7 worm cellular contexts compared by ENCODE assay signal in the genomic region with DNA sequence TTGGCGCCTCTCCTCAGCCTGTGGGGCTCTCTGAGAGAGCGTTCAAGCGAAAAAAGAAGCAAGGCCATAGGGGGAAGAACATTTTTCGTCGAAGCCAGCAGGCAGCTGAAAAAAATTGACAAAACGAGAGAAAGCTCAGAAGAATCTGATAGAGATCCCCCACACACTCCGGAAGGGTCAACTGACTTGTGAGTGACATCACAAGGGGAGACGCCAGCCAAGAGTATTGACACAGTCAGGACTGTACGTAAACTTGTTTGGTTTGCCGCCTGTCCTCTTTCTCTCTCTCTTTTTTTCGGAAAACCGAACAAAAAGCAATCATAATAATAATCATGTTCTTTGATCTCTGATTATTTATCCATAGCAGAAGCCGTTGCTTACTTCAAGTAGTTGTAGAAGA.
TF ChIP-seq lines count a peak whose summit lies in the region.

No protein-coding gene starts in this region.

TF ChIP-seq in whole organism, L1 larva, 84 proteins besides CTCF, POLR2A, EP300 and RAD21 (continues in another document):
- TF ChIP-seq aly-2 (tag; optimal IDR thresholded peaks at IDR 0.05; lab: Kevin White, UChicago) (no peak), sptf-1 (tag; optimal IDR thresholded peaks at IDR 0.05; lab: Kevin White, UChicago) (no peak), mdl-1 (tag; optimal IDR thresholded peaks at IDR 0.05; lab: Kevin White, UChicago) (peak in 1 of 2 experiments; percentile 25), ceh-82 (tag; optimal IDR thresholded peaks at IDR 0.05; lab: Kevin White, UChicago) (no peak), efl-1 (optimal IDR thresholded peaks at IDR 0.05; lab: Kevin White, UChicago) (no peak), efl-1 (GFP tag; optimal IDR thresholded peaks at IDR 0.05 in 1 of 2; lab: Kevin White, UChicago) (peak in 1 of 2 experiments; percentile 42), efl-3 (GFP tag; optimal IDR thresholded peaks at IDR 0.05; lab: Kevin White, UChicago) (no peak), xbp-1 (tag; optimal IDR thresholded peaks at IDR 0.05; lab: Kevin White, UChicago) (no peak), mep-1 (tag; optimal IDR thresholded peaks at IDR 0.05; lab: Kevin White, UChicago) (no peak), nhr-77 (tag; optimal IDR thresholded peaks at IDR 0.05; lab: Kevin White, UChicago) (no peak), lin-13 (GFP tag; optimal IDR thresholded peaks at IDR 0.05; lab: Kevin White, UChicago) (no peak), elt-3 (tag; optimal IDR thresholded peaks at IDR 0.05; lab: Kevin White, UChicago) (peak in 1 of 6 experiments; percentile 1)

TF ChIP-seq in whole organism, L2 larva, 48 proteins besides CTCF, POLR2A, EP300 and RAD21:
- no peak for TF ChIP-seq zag-1 (tag; optimal IDR thresholded peaks at IDR 0.05; lab: Kevin White, UChicago)
- peak; percentile 66 for TF ChIP-seq nhr-129 (tag; optimal IDR thresholded peaks at IDR 0.05; lab: Kevin White, UChicago)
- peak; percentile 22 for TF ChIP-seq F13H6.1 (tag; optimal IDR thresholded peaks at IDR 0.05; lab: Kevin White, UChicago)
- TF ChIP-seq lsy-2 (tag; optimal IDR thresholded peaks at IDR 0.05; lab: Kevin White, UChicago), result peak in 1 of 2 experiments; percentile 24
TF ChIP-seq in whole organism, L2 larva: peak in this region for 3.

TF ChIP-seq in whole organism, L3 larva, 47 proteins besides CTCF, POLR2A, EP300 and RAD21:
- no peak for TF ChIP-seq tbx-2 (tag; optimal IDR thresholded peaks at IDR 0.05; lab: Kevin White, UChicago)
- TF ChIP-seq zag-1 (tag; optimal IDR thresholded peaks at IDR 0.05; lab: Kevin White, UChicago), result no peak
- TF ChIP-seq ama-1 (optimal IDR thresholded peaks at IDR 0.05; lab: Kevin White, UChicago), result peak; percentile 66
- no peak for TF ChIP-seq ceh-9 (tag; optimal IDR thresholded peaks at IDR 0.05; lab: Kevin White, UChicago)
- no peak for TF ChIP-seq sea-2 (GFP tag; optimal IDR thresholded peaks at IDR 0.05; lab: Kevin White, UChicago)
- TF ChIP-seq ceh-16 (tag; optimal IDR thresholded peaks at IDR 0.05; lab: Kevin White, UChicago), result no peak
- TF ChIP-seq nhr-43 (tag; optimal IDR thresholded peaks at IDR 0.05; lab: Kevin White, UChicago; ENCODE audit: poor library complexity, severe bottlenecking), result peak; percentile 8
- peak; percentile 31 for TF ChIP-seq fkh-10 (GFP tag; optimal IDR thresholded peaks at IDR 0.05; lab: Kevin White, UChicago)
- TF ChIP-seq nhr-25 (tag; optimal IDR thresholded peaks at IDR 0.05; lab: Kevin White, UChicago), result no peak
- no peak for TF ChIP-seq daf-12 (tag; optimal IDR thresholded peaks at IDR 0.05; lab: Kevin White, UChicago)
- peak; percentile 90 for TF ChIP-seq pha-4 (tag; optimal IDR thresholded peaks at IDR 0.05; lab: Kevin White, UChicago)
- no peak for TF ChIP-seq hmg-11 (tag; optimal IDR thresholded peaks at IDR 0.05; lab: Kevin White, UChicago)
- no peak for TF ChIP-seq ceh-82 (tag; optimal IDR thresholded peaks at IDR 0.05; lab: Kevin White, UChicago)

TF ChIP-seq in whole organism, L4 larva, 104 proteins besides CTCF, POLR2A, EP300 and RAD21 (continues in another document):
- no peak for TF ChIP-seq ceh-28 (tag; optimal IDR thresholded peaks at IDR 0.05; lab: Kevin White, UChicago)
- no peak for TF ChIP-seq mes-2 (tag; optimal IDR thresholded peaks at IDR 0.05; lab: Kevin White, UChicago; ENCODE audit: poor library complexity, severe bottlenecking)
- TF ChIP-seq nhr-237 (tag; optimal IDR thresholded peaks at IDR 0.05; lab: Kevin White, UChicago), result no peak
- TF ChIP-seq nhr-11 (tag; optimal IDR thresholded peaks at IDR 0.05; lab: Kevin White, UChicago), result no peak
- no peak for TF ChIP-seq R02D3.7 (tag; optimal IDR thresholded peaks at IDR 0.05; lab: Kevin White, UChicago)
- TF ChIP-seq Y105C5A.15 (GFP tag; IDR thresholded peaks at IDR 0.05; lab: Robert Waterston, UW), result no peak
- TF ChIP-seq ceh-20 (GFP tag; IDR thresholded peaks at IDR 0.05; lab: Robert Waterston, UW), result no peak
- no peak for TF ChIP-seq sdz-12 (GFP tag; optimal IDR thresholded peaks at IDR 0.05; lab: Kevin White, UChicago)
- TF ChIP-seq T26A8.4 (GFP tag; IDR thresholded peaks at IDR 0.05; lab: Robert Waterston, UW), result no peak
- no peak for TF ChIP-seq madf-5 (GFP tag; IDR thresholded peaks at IDR 0.05; lab: Robert Waterston, UW)
- TF ChIP-seq rbr-2 (tag; optimal IDR thresholded peaks at IDR 0.05; lab: Kevin White, UChicago), result peak; percentile 13
- TF ChIP-seq ceh-32 (tag; optimal IDR thresholded peaks at IDR 0.05; lab: Kevin White, UChicago; ENCODE audit: poor library complexity), result no peak
- TF ChIP-seq lsy-2 (tag; optimal IDR thresholded peaks at IDR 0.05; lab: Kevin White, UChicago), result no peak
- TF ChIP-seq zfp-3 (GFP tag; conservative IDR thresholded peaks at IDR 0.05; lab: Robert Waterston, UW), result no peak
- no peak for TF ChIP-seq daf-8 (GFP tag; IDR thresholded peaks at IDR 0.05; lab: Robert Waterston, UW)
- TF ChIP-seq mep-1 (tag; optimal IDR thresholded peaks at IDR 0.05; lab: Kevin White, UChicago), result peak; percentile 43

TF ChIP-seq in whole organism, early embryonic, 17 proteins besides CTCF, POLR2A, EP300 and RAD21:
- TF ChIP-seq hmg-4 (GFP tag; optimal IDR thresholded peaks at IDR 0.05; lab: Kevin White, UChicago) (peak; percentile 14), pes-1 (GFP tag; IDR thresholded peaks at IDR 0.05; lab: Robert Waterston, UW) (no peak)

TF ChIP-seq in whole organism, late embryonic, 69 proteins besides CTCF, POLR2A, EP300 and RAD21:
- no peak for TF ChIP-seq hlh-30 (tag; optimal IDR thresholded peaks at IDR 0.05; lab: Kevin White, UChicago; ENCODE audit: insufficient read depth)
- TF ChIP-seq ceh-31 (tag; optimal IDR thresholded peaks at IDR 0.05; lab: Kevin White, UChicago), result peak; percentile 20
- no peak for TF ChIP-seq fkh-10 (GFP tag; optimal IDR thresholded peaks at IDR 0.05; lab: Kevin White, UChicago)
- no peak for TF ChIP-seq T23F11.4 (GFP tag; optimal IDR thresholded peaks at IDR 0.05; lab: Kevin White, UChicago)
- TF ChIP-seq unc-42 (tag; optimal IDR thresholded peaks at IDR 0.05; lab: Kevin White, UChicago), result peak; percentile 33
- TF ChIP-seq hlh-8 (tag; optimal IDR thresholded peaks at IDR 0.05; lab: Kevin White, UChicago), result no peak

TF ChIP-seq in whole organism, young adult, 124 proteins besides CTCF, POLR2A, EP300 and RAD21:
- TF ChIP-seq cebp-1 (GFP tag; IDR thresholded peaks at IDR 0.05; lab: Robert Waterston, UW) (no peak), cebp-1 (tag; optimal IDR thresholded peaks at IDR 0.05; lab: Kevin White, UChicago) (peak; percentile 7), mcd-1 (GFP tag; IDR thresholded peaks at IDR 0.05; lab: Robert Waterston, UW) (0 out of 2 replicates have a peak, but pooled peaks have one; percentile 17), hmg-1.2 (GFP tag; IDR thresholded peaks at IDR 0.05; lab: Robert Waterston, UW) (no peak), B0336.3 (GFP tag; IDR thresholded peaks at IDR 0.05; lab: Robert Waterston, UW) (0 out of 2 replicates have a peak, but pooled peaks have one; percentile 24), K11D2.4 (GFP tag; IDR thresholded peaks at IDR 0.05; lab: Robert Waterston, UW) (0 out of 2 replicates have a peak, but pooled peaks have one; percentile 11), nhr-80 (tag; optimal IDR thresholded peaks at IDR 0.05; lab: Kevin White, UChicago) (peak; percentile 19), pha-4 (tag; optimal IDR thresholded peaks at IDR 0.05; lab: Kevin White, UChicago) (no peak), ceh-27 (GFP tag; optimal IDR thresholded peaks at IDR 0.05; lab: Kevin White, UChicago) (peak; percentile 9), snpc-1.1 (tag; optimal IDR thresholded peaks at IDR 0.05; lab: Kevin White, UChicago; ENCODE audit: insufficient read depth) (no peak), attf-5 (GFP tag; optimal IDR thresholded peaks at IDR 0.05; lab: Kevin White, UChicago) (peak; percentile 18)
